Fruit fly (Drosophila melanogaster) whole organism, prepupa: ENCODE data around the gene CG16978.

ENCODE experiments used
- Blimp-1 ChIP-seq: fragments of 200-800 bp; sonication (Bioruptor generic); optimal IDR thresholded peaks from 3 replicates; lab custom pipeline; 2017; ENCODE audit warnings: missing biosample characterization, missing genetic modification characterization, mild to moderate bottlenecking, moderate library complexity, missing genetic modification reagents
- CG10669 ChIP-seq: fragments of 200-800 bp; sonication (Bioruptor generic); optimal IDR thresholded peaks from 3 replicates; lab custom pipeline; 2018; ENCODE audit warnings: missing biosample characterization, mild to moderate bottlenecking, missing genetic modification characterization, moderate library complexity
- CG11294 ChIP-seq: fragments of 200-800 bp; sonication (Bioruptor generic); IDR thresholded peaks from 2 replicates; pipeline ENCODE4 v1.3.6; 2022; ENCODE audit warnings: missing biosample characterization, missing genetic modification characterization
- CG11762 ChIP-seq: fragments of 200-800 bp; sonication (Bioruptor generic); optimal IDR thresholded peaks from 3 replicates; lab custom pipeline; 2016; ENCODE audit warnings: missing biosample characterization, missing genetic modification characterization; ENCODE audit not compliant: insufficient read depth
- CG11902 ChIP-seq: fragments of 200-800 bp; sonication (Bioruptor generic); optimal IDR thresholded peaks from 3 replicates; lab custom pipeline; 2016; ENCODE audit warnings: missing biosample characterization, missing genetic modification characterization
- CG15336 ChIP-seq: fragments of 200-800 bp; sonication (Bioruptor generic); IDR thresholded peaks from 2 replicates; pipeline ENCODE4 v1.3.6; 2022; ENCODE audit warnings: missing biosample characterization, missing genetic modification characterization
- CG1621 ChIP-seq: fragments of 200-800 bp; sonication (Bioruptor generic); optimal IDR thresholded peaks from 3 replicates; lab custom pipeline; 2018; ENCODE audit warnings: missing biosample characterization, mild to moderate bottlenecking, missing genetic modification characterization
- CG16779 ChIP-seq: fragments of 200-800 bp; sonication (Bioruptor generic); optimal IDR thresholded peaks from 3 replicates; lab custom pipeline; 2017; ENCODE audit warnings: missing biosample characterization, mild to moderate bottlenecking, missing genetic modification characterization
- CG32006 ChIP-seq: fragments of 200-800 bp; sonication (Bioruptor generic); optimal IDR thresholded peaks from 3 replicates; lab custom pipeline; 2017; ENCODE audit warnings: missing biosample characterization, mild to moderate bottlenecking, missing genetic modification characterization
- CG4318 ChIP-seq: fragments of 200-800 bp; sonication (Bioruptor generic); optimal IDR thresholded peaks from 3 replicates; lab custom pipeline; 2017; ENCODE audit warnings: missing biosample characterization, mild to moderate bottlenecking, missing genetic modification characterization
- CG6163 ChIP-seq: fragments of 200-800 bp; sonication (Bioruptor generic); IDR thresholded peaks from 3 replicates; pipeline ENCODE4 v1.3.6; 2022; ENCODE audit warnings: missing biosample characterization, missing genetic modification characterization
- CG6276 ChIP-seq: fragments of 200-800 bp; sonication (Bioruptor generic); optimal IDR thresholded peaks from 2 replicates; lab custom pipeline; 2017; ENCODE audit warnings: missing biosample characterization, mild to moderate bottlenecking, missing genetic modification characterization
- CG6792 ChIP-seq: fragments of 200-800 bp; sonication (Bioruptor generic); optimal IDR thresholded peaks from 3 replicates; lab custom pipeline; 2016; ENCODE audit warnings: missing biosample characterization, missing genetic modification characterization
- CG8119 ChIP-seq: fragments of 200-800 bp; sonication (Bioruptor generic); IDR thresholded peaks from 3 replicates; pipeline ENCODE4 v1.3.6; 2022; ENCODE audit warnings: missing biosample characterization, missing genetic modification characterization
- CG8632 ChIP-seq: fragments of 200-800 bp; sonication (Bioruptor generic); optimal IDR thresholded peaks from 3 replicates; lab custom pipeline; 2016; ENCODE audit warnings: missing biosample characterization, missing genetic modification characterization
- Eip75B ChIP-seq: fragments of 200-800 bp; sonication (Bioruptor generic); optimal IDR thresholded peaks from 3 replicates; lab custom pipeline; 2016; ENCODE audit warnings: missing biosample characterization, missing genetic modification characterization
- Eip78C ChIP-seq: fragments of 200-800 bp; sonication (Bioruptor generic); peaks from one replicate; lab custom pipeline; 2016; ENCODE audit warnings: missing biosample characterization, missing genetic modification characterization
- Eip93F ChIP-seq: fragments of 200-800 bp; sonication (Bioruptor generic); optimal IDR thresholded peaks from 2 replicates; lab custom pipeline; 2016; ENCODE audit warnings: missing biosample characterization, mild to moderate bottlenecking, missing genetic modification characterization
- Ets21C ChIP-seq: fragments of 200-800 bp; sonication (Bioruptor generic); optimal IDR thresholded peaks from 3 replicates; lab custom pipeline; 2016; ENCODE audit warnings: missing biosample characterization, missing genetic modification characterization
- Ets96B ChIP-seq: fragments of 200-800 bp; optimal IDR thresholded peaks from 2 replicates; lab custom pipeline; 2019; ENCODE audit warnings: missing biosample characterization, mild to moderate bottlenecking, missing genetic modification characterization, moderate library complexity
- Gug ChIP-seq: fragments of 200-800 bp; sonication (Bioruptor generic); IDR thresholded peaks from 2 replicates; pipeline ENCODE4 v1.3.6; 2022; ENCODE audit warnings: missing biosample characterization, missing genetic modification characterization
- Hr38 ChIP-seq: sonication (Bioruptor generic); optimal IDR thresholded peaks from 2 replicates; lab custom pipeline; 2016; ENCODE audit warnings: missing biosample characterization, missing genetic modification characterization
- Hr4 ChIP-seq: fragments of 200-800 bp; sonication (Bioruptor generic); optimal IDR thresholded peaks from 3 replicates; lab custom pipeline; 2016; ENCODE audit warnings: missing biosample characterization, missing genetic modification characterization
- Met ChIP-seq: fragments of 200-800 bp; sonication (Bioruptor generic); optimal IDR thresholded peaks from 3 replicates; lab custom pipeline; 2016; ENCODE audit warnings: missing biosample characterization, missing genetic modification characterization
- OdsH ChIP-seq: fragments of 200-800 bp; sonication (Bioruptor generic); optimal IDR thresholded peaks from 3 replicates; lab custom pipeline; 2016; ENCODE audit warnings: missing biosample characterization, missing genetic modification characterization
- Smox ChIP-seq: fragments of 200-800 bp; sonication (Bioruptor generic); optimal IDR thresholded peaks from 3 replicates; lab custom pipeline; 2016; ENCODE audit warnings: missing biosample characterization, missing genetic modification characterization
- Sox102F ChIP-seq: fragments of 200-800 bp; sonication (Bioruptor generic); optimal IDR thresholded peaks from 2 replicates; lab custom pipeline; 2016; ENCODE audit warnings: missing biosample characterization, mild to moderate bottlenecking, missing genetic modification characterization
- Sox14 ChIP-seq: fragments of 200-800 bp; sonication (Bioruptor generic); optimal IDR thresholded peaks from 3 replicates; lab custom pipeline; 2016; ENCODE audit warnings: missing biosample characterization, missing genetic modification characterization
- Sox15 ChIP-seq: fragments of 200-800 bp; sonication (Bioruptor generic); optimal IDR thresholded peaks from 3 replicates; lab custom pipeline; 2016; ENCODE audit warnings: missing biosample characterization, missing genetic modification characterization
- achi ChIP-seq: fragments of 200-800 bp; sonication (Bioruptor generic); optimal IDR thresholded peaks from 3 replicates; lab custom pipeline; 2016; ENCODE audit warnings: missing biosample characterization, missing genetic modification characterization
- acj6 ChIP-seq: fragments of 200-800 bp; sonication (Bioruptor generic); optimal IDR thresholded peaks from 3 replicates; lab custom pipeline; 2016; ENCODE audit warnings: missing biosample characterization, missing genetic modification characterization
- cyc ChIP-seq: fragments of 200-800 bp; sonication (Bioruptor generic); optimal IDR thresholded peaks from 3 replicates; lab custom pipeline; 2016; ENCODE audit warnings: missing biosample characterization, missing genetic modification characterization
- dsx ChIP-seq: fragments of 200-800 bp; optimal IDR thresholded peaks from 3 replicates; lab custom pipeline; 2019; ENCODE audit warnings: missing biosample characterization, mild to moderate bottlenecking, missing genetic modification characterization, moderate library complexity; ENCODE audit not compliant: poor library complexity, severe bottlenecking
- eg ChIP-seq: fragments of 200-800 bp; sonication (Bioruptor generic); IDR thresholded peaks from 3 replicates; pipeline ENCODE4 v1.3.6; 2022; ENCODE audit warnings: missing biosample characterization, missing genetic modification characterization
- esn ChIP-seq: fragments of 200-800 bp; sonication (Bioruptor generic); optimal IDR thresholded peaks from 2 replicates; lab custom pipeline; 2016; ENCODE audit warnings: missing biosample characterization, mild to moderate bottlenecking, missing genetic modification characterization, moderate library complexity
- fd59A ChIP-seq: fragments of 200-800 bp; sonication (Bioruptor generic); optimal IDR thresholded peaks from 2 replicates; lab custom pipeline; 2017; ENCODE audit warnings: missing biosample characterization, mild to moderate bottlenecking, missing genetic modification characterization, missing genetic modification reagents
- fd85E ChIP-seq: fragments of 200-800 bp; sonication (Bioruptor generic); optimal IDR thresholded peaks from 3 replicates; lab custom pipeline; 2016; ENCODE audit warnings: missing biosample characterization, missing genetic modification characterization
- net ChIP-seq: fragments of 200-800 bp; sonication (Bioruptor generic); optimal IDR thresholded peaks from 3 replicates; lab custom pipeline; 2016; ENCODE audit warnings: missing biosample characterization, missing genetic modification characterization
- pdm3 ChIP-seq: fragments of 200-800 bp; sonication (Bioruptor generic); optimal IDR thresholded peaks from 3 replicates; lab custom pipeline; 2016; ENCODE audit warnings: missing biosample characterization, missing genetic modification characterization
- spab ChIP-seq: fragments of 200-800 bp; sonication (Bioruptor generic); optimal IDR thresholded peaks from 2 replicates; lab custom pipeline; 2017; ENCODE audit warnings: missing biosample characterization, mild to moderate bottlenecking, missing genetic modification characterization, missing genetic modification reagents
- ss ChIP-seq, 2 experiments: fragments of 200-800 bp; sonication (Bioruptor generic); optimal IDR thresholded peaks; 2 replicates in 1 of 2; 3 replicates in 1 of 2; lab custom pipeline; 2017 to 2018; ENCODE audit warnings: mild to moderate bottlenecking in 2 of 2, missing biosample characterization in 2 of 2, missing genetic modification characterization in 2 of 2, moderate library complexity in 1 of 2
- svp ChIP-seq: fragments of 200-800 bp; sonication (Bioruptor generic); peaks from one replicate; lab custom pipeline; 2016; ENCODE audit warnings: missing biosample characterization, missing genetic modification characterization
- topi ChIP-seq: fragments of 200-800 bp; sonication (Bioruptor generic); optimal IDR thresholded peaks from 3 replicates; lab custom pipeline; 2016; ENCODE audit warnings: missing biosample characterization, missing genetic modification characterization

The CG16978 gene

DNA sequence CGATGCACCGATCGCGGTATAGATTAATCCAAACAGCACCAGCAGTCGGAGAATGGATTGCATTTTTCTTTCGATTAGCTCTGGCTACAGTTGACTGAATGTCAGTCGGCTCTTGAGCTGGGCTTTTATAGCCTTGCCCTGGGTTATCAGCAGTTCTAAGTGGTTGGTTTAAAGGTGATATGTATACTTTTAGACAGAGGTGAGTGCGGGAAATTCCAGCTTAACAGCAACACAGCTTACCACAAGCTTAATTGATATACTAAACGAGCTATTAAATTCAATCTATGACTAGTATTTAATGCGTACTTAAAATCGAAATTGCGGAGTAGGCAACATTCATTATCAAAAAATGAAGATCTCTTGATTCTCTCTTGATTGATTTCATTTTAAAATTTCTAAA, 619 bp downstream of the CG16978 start, which contains the start of gene CG9928:
CG9928 (minus strand) TSS at position 101 of the 400 bp plus-strand sequence.
- TF ChIP-seq cyc (GFP tag; lab: Kevin White, UChicago) = no peak
- TF ChIP-seq fd85E (GFP tag; lab: Kevin White, UChicago) = no peak
- TF ChIP-seq CG11294 = no peak
- TF ChIP-seq svp = peak; percentile 81

DNA sequence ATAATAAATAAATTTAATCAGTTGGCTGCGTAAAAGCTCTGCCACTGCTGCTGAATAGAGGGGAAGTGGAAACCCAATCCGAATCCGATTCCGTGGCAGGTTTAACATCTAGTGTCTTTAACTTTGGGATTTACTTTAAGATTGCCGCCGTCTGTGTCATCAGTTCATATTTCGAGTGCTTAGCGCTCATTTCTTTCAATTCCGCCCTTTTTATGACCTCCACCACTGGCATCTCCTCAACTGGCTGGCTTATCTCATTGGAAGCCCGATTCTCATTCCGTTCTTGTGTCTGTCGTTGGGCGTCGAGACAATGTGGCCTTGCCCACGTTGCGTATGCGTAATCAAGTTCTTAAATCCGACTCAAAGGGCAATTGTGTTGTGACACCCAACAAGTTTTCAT, 2.5 kb downstream of the CG16978 start:
- TF ChIP-seq Smox (GFP tag; lab: Kevin White, UChicago) (no peak), CG1621 (tag; lab: Kevin White, UChicago) (no peak), Eip75B (no peak), Sox102F (GFP tag; lab: Kevin White, UChicago) (no peak), topi (GFP tag; lab: Kevin White, UChicago) (no peak), pdm3 (no peak), Hr38 (GFP tag; lab: Kevin White, UChicago) (no peak), Sox15 (GFP tag; lab: Kevin White, UChicago) (no peak), CG11902 (GFP tag; lab: Kevin White, UChicago) (no peak), Ets21C (GFP tag; lab: Kevin White, UChicago) (no peak), eg (GFP tag; lab: Robert Waterston, UW) (no peak), OdsH (GFP tag; lab: Kevin White, UChicago) (no peak), CG11762 (GFP tag; lab: Kevin White, UChicago) (no peak), dsx (GFP tag; lab: Kevin White, UChicago) (no peak), CG15336 (GFP tag; lab: Robert Waterston, UW) (no peak), Ets96B (tag; lab: Kevin White, UChicago) (no peak)

DNA sequence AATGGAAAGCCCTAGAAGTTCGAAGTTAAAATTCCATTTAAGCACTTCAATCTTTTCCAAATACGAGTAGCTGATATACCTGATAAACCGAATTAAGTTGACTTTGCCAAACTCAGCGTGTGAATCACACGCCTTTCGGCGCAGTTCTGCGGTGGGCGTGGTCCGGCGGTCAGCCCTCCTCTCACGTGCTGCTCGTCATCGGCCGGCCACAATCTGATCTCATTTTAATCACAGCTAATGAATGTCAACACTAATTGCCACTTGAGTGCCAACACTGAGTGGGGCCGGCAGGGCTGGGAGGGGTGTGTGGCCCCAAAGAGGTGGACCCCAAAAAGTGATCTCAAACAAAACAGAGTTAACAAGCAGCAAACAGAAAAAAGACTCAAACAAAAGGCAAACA, 7.5 kb downstream of the CG16978 start:
- TF ChIP-seq CG6792 (GFP tag; lab: Kevin White, UChicago) (no peak), Eip93F (GFP tag; lab: Kevin White, UChicago) (no peak), esn (GFP tag; lab: Kevin White, UChicago) (no peak), achi (GFP tag; lab: Kevin White, UChicago) (no peak), CG10669 (GFP tag; lab: Kevin White, UChicago) (no peak)

DNA sequence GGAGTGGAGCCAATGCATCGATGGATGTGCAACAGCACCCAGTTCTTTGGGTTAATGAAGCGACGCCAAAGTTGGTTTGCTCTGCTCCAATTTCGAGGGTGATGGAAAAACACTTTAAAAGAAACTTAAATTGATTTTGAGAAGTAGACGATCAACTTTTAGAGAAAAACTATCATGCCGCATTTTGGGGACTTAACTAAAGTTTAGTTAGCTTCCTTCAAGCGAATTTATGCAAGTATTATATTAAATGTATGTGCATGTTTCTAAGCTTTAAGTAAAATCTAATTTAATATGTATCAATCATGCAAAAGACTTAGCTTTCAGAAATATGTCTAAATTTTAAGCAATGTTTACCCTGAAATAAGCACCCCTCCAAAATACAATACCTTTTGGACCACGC, 13.1 kb downstream of the CG16978 start, which contains the start of gene CG5122:
CG5122 (plus strand) TSS at position 301 of the 400 bp plus-strand sequence.
- TF ChIP-seq Gug (GFP tag; lab: Robert Waterston, UW) (no peak), Met (GFP tag; lab: Kevin White, UChicago) (no peak), Hr4 (GFP tag; lab: Kevin White, UChicago) (no peak), CG15336 (GFP tag; lab: Robert Waterston, UW) (no peak), pdm3 (no peak), CG11294 (no peak), CG11902 (GFP tag; lab: Kevin White, UChicago) (no peak), Eip78C (GFP tag; lab: Kevin White, UChicago) (no peak), Smox (GFP tag; lab: Kevin White, UChicago) (no peak), Sox14 (GFP tag; lab: Kevin White, UChicago) (no peak), fd85E (GFP tag; lab: Kevin White, UChicago) (no peak), CG32006 (GFP tag; lab: Kevin White, UChicago) (no peak)
- TF ChIP-seq, all 60 proteins: peak for 0

DNA sequence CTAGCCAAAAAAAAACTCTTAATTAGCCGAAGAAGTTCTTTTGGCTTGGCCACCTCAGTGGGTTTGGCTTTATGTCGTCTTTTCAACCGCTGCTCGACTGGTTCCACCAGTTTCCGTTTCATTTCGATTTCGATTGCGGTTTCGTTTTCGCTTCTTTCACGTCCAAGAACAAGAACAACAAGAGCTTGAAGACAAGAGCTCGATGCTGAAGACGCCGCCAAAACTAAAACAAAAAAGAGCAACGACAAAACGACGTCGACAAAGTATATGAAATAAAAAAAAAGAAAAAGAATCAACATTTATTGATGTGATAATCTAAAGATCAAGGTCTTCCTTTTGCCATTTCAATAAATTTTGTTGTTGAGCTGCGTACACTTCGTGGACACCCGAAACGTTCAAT, 20.9 kb downstream of the CG16978 start:
- TF ChIP-seq topi (GFP tag; lab: Kevin White, UChicago) (no peak), Hr38 (GFP tag; lab: Kevin White, UChicago) (no peak), cyc (GFP tag; lab: Kevin White, UChicago) (no peak), CG6276 (GFP tag; lab: Kevin White, UChicago) (no peak), CG8119 (GFP tag; lab: Robert Waterston, UW) (no peak), net (GFP tag; lab: Kevin White, UChicago) (no peak), CG16779 (tag; lab: Kevin White, UChicago) (no peak), CG8632 (GFP tag; lab: Kevin White, UChicago) (no peak), Eip78C (GFP tag; lab: Kevin White, UChicago) (peak; percentile 37), fd59A (GFP tag; lab: Kevin White, UChicago) (peak; percentile 23), CG4318 (GFP tag; lab: Kevin White, UChicago) (no peak), ss (GFP tag; optimal IDR thresholded peaks at IDR 0.05; lab: Kevin White, UChicago) (peak; percentile 53 to 55), CG6163 (GFP tag; lab: Robert Waterston, UW) (no peak), Hr4 (GFP tag; lab: Kevin White, UChicago) (no peak), spab (GFP tag; lab: Kevin White, UChicago) (peak; percentile 36), CG11294 (no peak), svp (no peak), Eip75B (no peak), Sox15 (GFP tag; lab: Kevin White, UChicago) (no peak), Met (GFP tag; lab: Kevin White, UChicago) (no peak), Blimp-1 (peak; percentile 83), acj6 (GFP tag; lab: Kevin White, UChicago) (no peak), CG11762 (GFP tag; lab: Kevin White, UChicago) (no peak)
